Worm (Caenorhabditis elegans): ENCODE measurements around the gene gly-9.

gly-9 gene

DNA sequence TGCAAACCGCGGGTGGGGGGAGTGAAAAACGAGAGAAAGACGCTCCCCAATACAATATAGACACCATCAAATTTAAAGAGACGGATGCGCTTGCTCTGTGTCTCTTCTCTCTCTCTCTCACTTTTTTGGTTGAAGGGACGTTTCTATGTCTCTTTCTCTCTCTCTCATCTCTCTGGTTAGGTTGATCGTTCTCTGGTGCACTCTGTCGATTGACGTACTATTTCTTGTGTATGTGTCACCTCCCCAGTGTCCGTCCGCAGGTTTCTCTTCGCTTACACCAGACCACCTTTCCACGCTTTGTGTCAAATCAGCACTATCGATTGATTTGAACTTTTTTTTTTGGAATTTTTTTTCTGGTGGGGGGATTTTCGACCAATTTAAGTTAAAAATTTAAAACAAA is 47.0 kb downstream of the gly-9 start:
- TF ChIP-seq B0336.3 (GFP tag; IDR thresholded peaks at IDR 0.05) (peak; percentile 70; the same call in 1 of the 2 replicates), sptf-2 (GFP tag; optimal IDR thresholded peaks at IDR 0.05) (no peak), Y95B8A.8 (GFP tag; IDR thresholded peaks at IDR 0.05) (no peak), F10E7.11 (tag; optimal IDR thresholded peaks at IDR 0.05) (no peak), C06A6.2 (GFP tag; conservative IDR thresholded peaks at IDR 0.05) (no peak), gei-17 (GFP tag; optimal IDR thresholded peaks at IDR 0.05) (no peak), ztf-6 (GFP tag; IDR thresholded peaks at IDR 0.05) (no peak), ceh-100 (GFP tag; IDR thresholded peaks at IDR 0.05) (no peak), ztf-18 (tag; optimal IDR thresholded peaks at IDR 0.05) (no peak), let-607 (tag; optimal IDR thresholded peaks at IDR 0.05) (peak; percentile 38 to 57), F23B12.7 (tag; optimal IDR thresholded peaks at IDR 0.05; ENCODE audit: insufficient read depth) (peak; percentile 71), lin-26 (GFP tag; IDR thresholded peaks at IDR 0.05) (no peak), xnd-1 (tag; optimal IDR thresholded peaks at IDR 0.05) (no peak), ztf-26 (tag; optimal IDR thresholded peaks at IDR 0.05) (no peak), mcd-1 (GFP tag; IDR thresholded peaks at IDR 0.05) (no peak), madf-10 (tag; optimal IDR thresholded peaks at IDR 0.05) (peak; percentile 56), ZK185.1 (tag; optimal IDR thresholded peaks at IDR 0.05; ENCODE audit: poor library complexity, severe bottlenecking) (peak; percentile 69), rec-8 (tag; optimal IDR thresholded peaks at IDR 0.05) (no peak), nhr-179 (tag; optimal IDR thresholded peaks at IDR 0.05) (no peak), attf-5 (GFP tag; optimal IDR thresholded peaks at IDR 0.05) (peak; percentile 41), egl-18 (GFP tag; IDR thresholded peaks at IDR 0.05) (no peak), efl-1 (GFP tag; optimal IDR thresholded peaks at IDR 0.05) (no peak), somi-1 (GFP tag; optimal IDR thresholded peaks at IDR 0.05) (peak; percentile 38), ztf-25 (GFP tag; IDR thresholded peaks at IDR 0.05) (no peak), nhr-90 (tag; optimal IDR thresholded peaks at IDR 0.05) (peak; percentile 37), Y79H2A.3 (GFP tag; conservative IDR thresholded peaks at IDR 0.05) (no peak), bed-2 (GFP tag; IDR thresholded peaks at IDR 0.05) (no peak), athp-1 (tag; optimal IDR thresholded peaks at IDR 0.05) (no peak), aptf-2 (GFP tag; conservative IDR thresholded peaks at IDR 0.05) (no peak), sdz-38 (tag; optimal IDR thresholded peaks at IDR 0.05) (no peak), lin-40 (tag; optimal IDR thresholded peaks at IDR 0.05) (peak; percentile 56), cebp-2 (GFP tag; IDR thresholded peaks at IDR 0.05) (no peak), K12H6.12 (tag; optimal IDR thresholded peaks at IDR 0.05) (peak; percentile 23), chd-7 (tag; optimal IDR thresholded peaks at IDR 0.05) (no peak), T26A5.8 (tag; optimal IDR thresholded peaks at IDR 0.05) (no peak), F39B2.1 (GFP tag; IDR thresholded peaks at IDR 0.05) (no peak), zfh-2 (GFP tag; conservative IDR thresholded peaks at IDR 0.05) (peak; percentile 45; the same call in 1 of the 2 replicates), Y56A3A.18 (GFP tag; IDR thresholded peaks at IDR 0.05) (0 out of 2 replicates have a peak, but pooled peaks have one; percentile 34), F49E8.2 (tag; optimal IDR thresholded peaks at IDR 0.05; ENCODE audit: insufficient read depth) (no peak), K11D2.4 (GFP tag; IDR thresholded peaks at IDR 0.05) (no peak), ceh-91 (GFP tag; IDR thresholded peaks at IDR 0.05) (no peak), pha-4 (tag; optimal IDR thresholded peaks at IDR 0.05) (no peak), dox-1 (GFP tag; IDR thresholded peaks at IDR 0.05) (peak; percentile 81), nfya-2 (GFP tag; IDR thresholded peaks at IDR 0.05) (no peak), C17E4.6 (GFP tag; IDR thresholded peaks at IDR 0.05) (no peak), F55B11.4 (tag; optimal IDR thresholded peaks at IDR 0.05; ENCODE audit: borderline replicate concordance, insufficient read depth) (no peak), hsf-1 (GFP tag; IDR thresholded peaks at IDR 0.05) (no peak), madf-3 (GFP tag; IDR thresholded peaks at IDR 0.05) (no peak), nfyb-1 (GFP tag; IDR thresholded peaks at IDR 0.05) (0 out of 2 replicates have a peak, but pooled peaks have one; percentile 49)
